Fruit fly (Drosophila melanogaster) whole organism, embryonic: ENCODE measurements around the gene CG12020.

Experiments used
- Awh ChIP-seq: fragments of 200-800 bp; sonication (Bioruptor generic); IDR thresholded peaks from 2 replicates; pipeline ENCODE4, ENCODE4 v1.3.6; 2022; ENCODE audit warnings: missing biosample characterization, missing genetic modification characterization
- BEAF-32 ChIP-seq: fragments of 200-800 bp; sonication (Bioruptor generic); optimal IDR thresholded peaks from 3 replicates; lab custom pipeline; 2017; ENCODE audit warnings: missing biosample characterization, missing genetic modification characterization, mild to moderate bottlenecking, moderate library complexity, missing genetic modification reagents
- Bgb ChIP-seq: fragments of 200-800 bp; sonication (Bioruptor generic); IDR thresholded peaks from 2 replicates; pipeline ENCODE4 v1.3.6; 2022; ENCODE audit warnings: missing biosample characterization, missing genetic modification characterization; ENCODE audit not compliant: partially characterized antibody
- CG12071 ChIP-seq: fragments of 200-800 bp; sonication (Bioruptor generic); optimal IDR thresholded peaks from 3 replicates; lab custom pipeline; 2018; ENCODE audit warnings: missing biosample characterization, mild to moderate bottlenecking, missing genetic modification characterization
- CG12219 ChIP-seq: fragments of 200-800 bp; sonication (Bioruptor generic); optimal IDR thresholded peaks from 3 replicates; lab custom pipeline; 2018; ENCODE audit warnings: missing biosample characterization, mild to moderate bottlenecking, missing genetic modification characterization
- CG12659 ChIP-seq: fragments of 200-800 bp; sonication (Bioruptor generic); optimal IDR thresholded peaks from 3 replicates; lab custom pipeline; 2017; ENCODE audit warnings: mild to moderate bottlenecking, missing biosample characterization, missing genetic modification reagents, missing genetic modification characterization
- CG14710 ChIP-seq: fragments of 200-800 bp; sonication (Bioruptor generic); optimal IDR thresholded peaks from 3 replicates; lab custom pipeline; 2019; ENCODE audit warnings: missing biosample characterization, mild to moderate bottlenecking, missing genetic modification characterization, moderate library complexity
- CG15514 ChIP-seq: fragments of 200-800 bp; sonication (Bioruptor generic); optimal IDR thresholded peaks from 3 replicates; lab custom pipeline; 2017; ENCODE audit warnings: missing biosample characterization, missing genetic modification characterization, mild to moderate bottlenecking, moderate library complexity, missing genetic modification reagents
- CG16779 ChIP-seq: fragments of 200-800 bp; sonication (Bioruptor generic); IDR thresholded peaks from 2 replicates; pipeline ENCODE4 v1.3.6; 2022; ENCODE audit warnings: missing biosample characterization, missing genetic modification characterization
- CG17568 ChIP-seq: fragments of 200-800 bp; sonication (Bioruptor generic); optimal IDR thresholded peaks from 2 replicates; lab custom pipeline; 2018; ENCODE audit warnings: missing biosample characterization, mild to moderate bottlenecking, missing genetic modification characterization, moderate library complexity
- CG1832 ChIP-seq: fragments of 200-800 bp; sonication (Bioruptor generic); optimal IDR thresholded peaks from 2 replicates; lab custom pipeline; 2017; ENCODE audit warnings: missing biosample characterization, mild to moderate bottlenecking, missing genetic modification characterization, inconsistent platforms
- CG18476 ChIP-seq: fragments of 200-800 bp; sonication (Bioruptor generic); optimal IDR thresholded peaks from 2 replicates; lab custom pipeline; 2016; ENCODE audit warnings: missing biosample characterization, mild to moderate bottlenecking, missing genetic modification characterization
- CG2120 ChIP-seq: fragments of 200-800 bp; sonication (Bioruptor generic); optimal IDR thresholded peaks from 3 replicates; lab custom pipeline; 2016; ENCODE audit warnings: missing biosample characterization, missing genetic modification characterization
- CG30403 ChIP-seq: fragments of 200-800 bp; sonication (Bioruptor generic); optimal IDR thresholded peaks from 3 replicates; lab custom pipeline; 2016; ENCODE audit warnings: missing biosample characterization, missing genetic modification characterization
- CG33213 ChIP-seq: fragments of 200-800 bp; sonication (Bioruptor generic); optimal IDR thresholded peaks from 3 replicates; lab custom pipeline; 2016; ENCODE audit warnings: missing biosample characterization, missing genetic modification characterization
- CG4617 ChIP-seq: fragments of 200-800 bp; sonication (Bioruptor generic); optimal IDR thresholded peaks from 3 replicates; lab custom pipeline; 2016; ENCODE audit warnings: missing biosample characterization, missing genetic modification characterization, borderline replicate concordance
- CG6683 ChIP-seq: fragments of 200-800 bp; sonication (Bioruptor generic); optimal IDR thresholded peaks from 2 replicates; lab custom pipeline; 2017; ENCODE audit warnings: missing biosample characterization, mild to moderate bottlenecking, missing genetic modification characterization, missing genetic modification reagents
- CG6791 ChIP-seq: fragments of 200-800 bp; sonication (Bioruptor generic); IDR thresholded peaks from 3 replicates; pipeline ENCODE4 v1.3.6; 2022; ENCODE audit warnings: missing biosample characterization, missing genetic modification characterization; ENCODE audit not compliant: partially characterized antibody
- CG7928 ChIP-seq: fragments of 200-800 bp; sonication (Bioruptor generic); optimal IDR thresholded peaks from 2 replicates; lab custom pipeline; 2017; ENCODE audit warnings: missing biosample characterization, mild to moderate bottlenecking, missing genetic modification characterization
- CG7963 ChIP-seq: fragments of 200-800 bp; sonication (Bioruptor generic); IDR thresholded peaks from 3 replicates; pipeline ENCODE4 v1.3.6; 2022; ENCODE audit warnings: missing biosample characterization, missing genetic modification characterization; ENCODE audit not compliant: partially characterized antibody
- CG9215 ChIP-seq: fragments of 200-800 bp; sonication (Bioruptor generic); IDR thresholded peaks from 2 replicates; pipeline ENCODE4 v1.3.6; 2022; ENCODE audit warnings: missing biosample characterization, missing genetic modification characterization
- CG9797 ChIP-seq: fragments of 200-800 bp; sonication (Bioruptor generic); optimal IDR thresholded peaks from 3 replicates; lab custom pipeline; 2018; ENCODE audit warnings: missing biosample characterization, mild to moderate bottlenecking, missing genetic modification characterization
- CG9876 ChIP-seq: fragments of 200-800 bp; sonication (Bioruptor generic); optimal IDR thresholded peaks from 2 replicates; lab custom pipeline; 2016; ENCODE audit warnings: missing biosample characterization, missing genetic modification characterization
- Fer1 ChIP-seq: fragments of 200-800 bp; sonication (Bioruptor generic); optimal IDR thresholded peaks from 2 replicates; lab custom pipeline; 2017; ENCODE audit warnings: missing biosample characterization, mild to moderate bottlenecking, missing genetic modification characterization
- Gug ChIP-seq: fragments of 200-800 bp; sonication (Bioruptor generic); IDR thresholded peaks from 4 replicates; pipeline ENCODE4 v1.3.6; 2022; ENCODE audit warnings: missing biosample characterization, missing genetic modification characterization
- Lpt ChIP-seq: fragments of >200 bp; optimal IDR thresholded peaks from 2 replicates; lab custom pipeline; 2018; ENCODE audit warnings: missing biosample characterization, missing genetic modification characterization
- NC2β ChIP-seq: fragments of 200-800 bp; sonication (Bioruptor generic); optimal IDR thresholded peaks from 2 replicates; lab custom pipeline; 2016; ENCODE audit warnings: missing biosample characterization, missing genetic modification characterization
- Scr ChIP-seq: fragments of 200-800 bp; sonication (Bioruptor generic); IDR thresholded peaks from 2 replicates; pipeline ENCODE4 v1.3.6; 2022; ENCODE audit warnings: missing biosample characterization, missing genetic modification characterization; ENCODE audit not compliant: partially characterized antibody
- Side ChIP-seq: fragments of 200-800 bp; sonication (Bioruptor generic); optimal IDR thresholded peaks from 2 replicates; lab custom pipeline; 2016; ENCODE audit warnings: missing biosample characterization, missing genetic modification characterization
- bbx ChIP-seq: fragments of 200-800 bp; sonication (Bioruptor generic); IDR thresholded peaks from 2 replicates; pipeline ENCODE4 v1.3.6; 2022; ENCODE audit warnings: missing biosample characterization, missing genetic modification characterization; ENCODE audit not compliant: partially characterized antibody
- cad ChIP-seq: fragments of >200 bp; optimal IDR thresholded peaks from 2 replicates; lab custom pipeline; 2017; ENCODE audit warnings: missing biosample characterization, missing genetic modification characterization
- chn ChIP-seq: fragments of 200-800 bp; sonication (Bioruptor generic); optimal IDR thresholded peaks from 2 replicates; lab custom pipeline; 2016; ENCODE audit warnings: missing biosample characterization, missing genetic modification characterization
- corto ChIP-seq: fragments of 200-800 bp; sonication (Bioruptor generic); optimal IDR thresholded peaks from 2 replicates; lab custom pipeline; 2016; ENCODE audit warnings: missing biosample characterization, mild to moderate bottlenecking, missing genetic modification characterization, moderate library complexity
- crc ChIP-seq: fragments of 200-800 bp; sonication (Bioruptor generic); optimal IDR thresholded peaks from 2 replicates; lab custom pipeline; 2016; ENCODE audit warnings: missing biosample characterization, missing genetic modification characterization
- crp ChIP-seq, 2 experiments: fragments of 200-800 bp; sonication (Bioruptor generic); optimal IDR thresholded peaks; 2 replicates in 1 of 2; 3 replicates in 1 of 2; lab custom pipeline; 2017; ENCODE audit warnings: missing biosample characterization in 2 of 2, missing genetic modification characterization in 2 of 2, mild to moderate bottlenecking in 1 of 2, moderate library complexity in 1 of 2
- cwo ChIP-seq: fragments of 200-800 bp; sonication (Bioruptor generic); optimal IDR thresholded peaks from 3 replicates; lab custom pipeline; 2017; ENCODE audit warnings: missing biosample characterization, missing genetic modification characterization, mild to moderate bottlenecking, moderate library complexity, missing genetic modification reagents
- dm ChIP-seq: fragments of 200-800 bp; sonication (Bioruptor generic); optimal IDR thresholded peaks from 3 replicates; lab custom pipeline; 2016; ENCODE audit warnings: missing biosample characterization, missing genetic modification characterization
- dpn ChIP-seq, 2 experiments: fragments of 200-800 bp; sonication (Bioruptor generic); optimal IDR thresholded peaks; 3 replicates each; lab custom pipeline; 2016; ENCODE audit warnings: missing biosample characterization in 2 of 2, missing genetic modification characterization in 2 of 2
- ewg ChIP-seq: fragments of 200-800 bp; sonication (Bioruptor generic); optimal IDR thresholded peaks from 3 replicates; lab custom pipeline; 2017; ENCODE audit warnings: mild to moderate bottlenecking, missing biosample characterization, missing genetic modification reagents, missing genetic modification characterization
- fd64A ChIP-seq: fragments of 200-800 bp; sonication (Bioruptor generic); optimal IDR thresholded peaks from 3 replicates; lab custom pipeline; 2018; ENCODE audit warnings: missing biosample characterization, mild to moderate bottlenecking, missing genetic modification characterization
- fd96Cb ChIP-seq: fragments of 200-800 bp; sonication (Bioruptor generic); optimal IDR thresholded peaks from 2 replicates; lab custom pipeline; 2018; ENCODE audit warnings: missing biosample characterization, mild to moderate bottlenecking, missing genetic modification characterization, moderate library complexity
- hb ChIP-seq: fragments of 200-800 bp; sonication (Bioruptor generic); IDR thresholded peaks from 3 replicates; pipeline ENCODE4 v1.3.6; 2022; ENCODE audit warnings: missing biosample characterization, missing genetic modification characterization; ENCODE audit not compliant: partially characterized antibody
- hth ChIP-seq: fragments of >200 bp; optimal IDR thresholded peaks from 2 replicates; lab custom pipeline; 2017; ENCODE audit warnings: inconsistent platforms
- inv ChIP-seq: fragments of 200-800 bp; sonication (Bioruptor generic); IDR thresholded peaks from 2 replicates; pipeline ENCODE4 v1.3.6; 2022; ENCODE audit warnings: missing biosample characterization, missing genetic modification characterization; ENCODE audit not compliant: partially characterized antibody
- lmd ChIP-seq: fragments of 200-800 bp; sonication (Bioruptor generic); IDR thresholded peaks from 2 replicates; pipeline ENCODE4 v1.3.6; 2022; ENCODE audit warnings: missing biosample characterization, missing genetic modification characterization
- prd ChIP-seq, 3 experiments: fragments of >200 bp in 2 of 3; fragments of 200-800 bp in 1 of 3; sonication (Bioruptor generic) in 1 of 3; optimal IDR thresholded peaks in 2 of 3; IDR thresholded peaks in 1 of 3; 2 replicates in 2 of 3; 3 replicates in 1 of 3; pipeline versions ENCODE4 v1.3.6 to Lab custom; 2017 to 2022; ENCODE audit warnings: missing biosample characterization in 1 of 3, missing genetic modification characterization in 1 of 3
- rib ChIP-seq: fragments of 200-800 bp; sonication (Bioruptor generic); IDR thresholded peaks from 2 replicates; pipeline ENCODE4 v1.3.6; 2022; ENCODE audit warnings: missing biosample characterization, missing genetic modification characterization
- toy ChIP-seq: fragments of 200-800 bp; sonication (Bioruptor generic); IDR thresholded peaks from 2 replicates; pipeline ENCODE4 v1.3.6; 2022; ENCODE audit warnings: missing biosample characterization, missing genetic modification characterization

Gene CG12020

DNA sequence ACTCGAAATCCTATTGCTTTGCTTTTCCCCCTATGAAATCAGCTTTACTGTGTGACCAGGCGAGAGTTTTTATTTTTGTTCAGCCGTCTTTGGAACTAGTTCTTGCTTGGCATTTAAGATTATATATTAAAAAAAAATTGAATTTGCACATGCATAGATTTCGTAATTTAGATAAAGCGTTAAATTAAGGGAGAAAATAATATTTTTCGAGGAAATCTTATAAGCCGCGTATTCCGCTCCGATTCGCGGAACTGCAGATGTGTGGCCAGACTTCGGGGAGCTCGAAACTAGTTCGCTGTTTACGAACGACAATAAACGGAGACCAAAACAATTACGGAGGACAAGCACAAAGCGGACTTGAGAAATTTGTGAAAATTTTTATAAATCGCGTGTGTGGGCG lies 5.7 kb downstream of the CG12020 start, which contains the start of the genes JTBR and CG42676 (continued):
- TF ChIP-seq Bgb (GFP tag; lab: Robert Waterston, UW) (peak; percentile 50), BEAF-32 (peak; percentile 34), CG30403 (GFP tag; lab: Kevin White, UChicago) (peak; percentile 8), dm (GFP tag; lab: Kevin White, UChicago) (peak; percentile 29), cad (GFP tag; lab: Kevin White, UChicago) (peak; percentile 51), CG15514 (GFP tag; lab: Kevin White, UChicago) (peak; percentile 100), Scr (GFP tag; lab: Robert Waterston, UW) (peak; percentile 52), CG4617 (GFP tag; lab: Kevin White, UChicago) (peak; percentile 40), Side (GFP tag; lab: Kevin White, UChicago) (peak; percentile 52), corto (GFP tag; lab: Kevin White, UChicago) (no peak), CG12659 (peak; percentile 50), CG2120 (GFP tag; lab: Kevin White, UChicago) (peak; percentile 41), CG9215 (GFP tag; lab: Robert Waterston, UW) (no peak), prd (optimal IDR thresholded peaks at IDR 0.05; lab: Kevin White, UChicago) (no peak), prd (GFP tag; IDR thresholded peaks at IDR 0.05; lab: Robert Waterston, UW) (0 out of 3 replicates have a peak, but pooled peaks have one; percentile 18), CG1832 (GFP tag; lab: Kevin White, UChicago) (no peak), CG17568 (GFP tag; lab: Kevin White, UChicago) (no peak), dpn (GFP tag; optimal IDR thresholded peaks at IDR 0.05; lab: Kevin White, UChicago) (peak in 1 of 2 experiments; percentile 30), CG14710 (tag; lab: Kevin White, UChicago) (peak; percentile 93), Fer1 (peak; percentile 35), CG12219 (GFP tag; lab: Kevin White, UChicago) (no peak), ewg (GFP tag; lab: Kevin White, UChicago) (no peak), CG33213 (peak; percentile 19)

DNA sequence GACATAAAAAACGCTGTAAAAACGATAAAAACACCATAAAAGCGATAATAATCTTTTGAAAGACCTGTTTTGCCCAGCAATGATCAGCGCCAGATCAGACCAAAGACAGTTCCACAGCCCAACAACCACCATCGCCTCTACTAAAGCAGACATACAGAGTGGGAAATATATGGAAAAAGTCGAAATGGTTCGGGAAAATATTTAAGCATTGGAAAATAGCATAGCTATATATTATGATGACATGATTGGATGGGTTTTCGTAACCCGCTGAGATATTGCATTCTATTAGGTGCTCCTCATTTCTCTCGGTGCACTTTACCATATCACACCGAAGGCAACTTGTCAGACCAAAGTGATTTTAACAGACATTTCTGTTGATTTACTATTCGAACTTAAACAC lies 11.5 kb downstream of the CG12020 start:
- TF ChIP-seq lmd (peak; percentile 94), CG7963 (no peak), CG6791 (GFP tag; lab: Robert Waterston, UW) (no peak), CG6683 (GFP tag; lab: Kevin White, UChicago) (peak; percentile 70), CG9876 (GFP tag; lab: Kevin White, UChicago) (peak; percentile 77), CG12071 (GFP tag; lab: Kevin White, UChicago) (peak; percentile 91), Lpt (GFP tag; lab: Kevin White, UChicago) (no peak), NC2β (GFP tag; lab: Kevin White, UChicago) (peak; percentile 70), CG18476 (GFP tag; lab: Kevin White, UChicago) (peak; percentile 74), CG16779 (GFP tag; lab: Robert Waterston, UW) (peak; percentile 88), cwo (GFP tag; lab: Kevin White, UChicago) (peak; percentile 81), CG9797 (GFP tag; lab: Kevin White, UChicago) (peak; percentile 1), Gug (GFP tag; lab: Robert Waterston, UW) (peak; percentile 91), CG7928 (GFP tag; lab: Kevin White, UChicago) (peak; percentile 49), hb (GFP tag; lab: Robert Waterston, UW) (no peak), bbx (GFP tag; lab: Robert Waterston, UW) (no peak), chn (GFP tag; lab: Kevin White, UChicago) (peak; percentile 81), toy (peak; percentile 79), crc (GFP tag; lab: Kevin White, UChicago) (peak; percentile 82), fd64A (GFP tag; lab: Kevin White, UChicago) (peak; percentile 49), crp (GFP tag; optimal IDR thresholded peaks at IDR 0.05; lab: Kevin White, UChicago) (peak in 1 of 2 experiments; percentile 37), CG15514 (GFP tag; lab: Kevin White, UChicago) (peak; percentile 82), Awh (peak; percentile 92), inv (GFP tag; lab: Robert Waterston, UW) (no peak), fd96Cb (tag; lab: Kevin White, UChicago) (peak; percentile 84), rib (GFP tag; lab: Robert Waterston, UW) (peak; percentile 87), hth (lab: Kevin White, UChicago) (no peak), CG9215 (GFP tag; lab: Robert Waterston, UW) (peak; percentile 82)
